Fruit fly (Drosophila melanogaster): ENCODE data around the gene mRpL38.

mRpL38 gene

dm6 chrX:14214505-14215449 lies 11.3 kb upstream of the mRpL38 start (continued):
- TF ChIP-seq CG13287 (GFP tag; IDR thresholded peaks at IDR 0.05; ENCODE audit: partially characterized antibody) = no peak
- TF ChIP-seq cad (GFP tag; optimal IDR thresholded peaks at IDR 0.05) = no peak
- no peak for TF ChIP-seq CG14667 (GFP tag; IDR thresholded peaks at IDR 0.05)
- TF ChIP-seq CG5953 (GFP tag; IDR thresholded peaks at IDR 0.05) = no peak
- TF ChIP-seq CG18764 (GFP tag; optimal IDR thresholded peaks at IDR 0.05) = no peak
- no peak for TF ChIP-seq nerfin-1 (tag; optimal IDR thresholded peaks at IDR 0.05)
- peak; percentile 13 for TF ChIP-seq Xbp1 (GFP tag; optimal IDR thresholded peaks at IDR 0.05)
- no peak for TF ChIP-seq CG9437 (GFP tag; optimal IDR thresholded peaks at IDR 0.05)
- TF ChIP-seq jigr1 (GFP tag; IDR thresholded peaks at IDR 0.05) = no peak
- no peak for TF ChIP-seq CG30020 (tag; optimal IDR thresholded peaks at IDR 0.05)
- peak; percentile 37; the same call in 1 of the 2 replicates for TF ChIP-seq ap (GFP tag; IDR thresholded peaks at IDR 0.05)
- no peak for TF ChIP-seq Dip3 (GFP tag; optimal IDR thresholded peaks at IDR 0.05)
- peak; percentile 42 for TF ChIP-seq CG1233 (GFP tag; optimal IDR thresholded peaks at IDR 0.05)
- TF ChIP-seq oc (tag; optimal IDR thresholded peaks at IDR 0.05) = no peak
- no peak for TF ChIP-seq zfh2 (GFP tag; optimal IDR thresholded peaks at IDR 0.05)
- TF ChIP-seq gem (tag; optimal IDR thresholded peaks at IDR 0.05) = peak; percentile 69
- TF ChIP-seq HLH3B (GFP tag; IDR thresholded peaks at IDR 0.05) = no peak; the same call in 1 of the 2 replicates
- no peak for TF ChIP-seq kay (GFP tag; optimal IDR thresholded peaks at IDR 0.05)
- TF ChIP-seq CG12299 (tag; optimal IDR thresholded peaks at IDR 0.05) = no peak
- no peak for TF ChIP-seq twi (tag; optimal IDR thresholded peaks at IDR 0.05)
- TF ChIP-seq CG13624 (GFP tag; optimal IDR thresholded peaks at IDR 0.05) = peak; percentile 5
- TF ChIP-seq CG18262 (tag; optimal IDR thresholded peaks at IDR 0.05) = peak; percentile 34
- peak; percentile 24 for TF ChIP-seq CG13894 (tag; optimal IDR thresholded peaks at IDR 0.05)
- peak; percentile 70 for TF ChIP-seq CG32532 (GFP tag; IDR thresholded peaks at IDR 0.05)
- TF ChIP-seq ind (GFP tag; optimal IDR thresholded peaks at IDR 0.05) = peak; percentile 24
- TF ChIP-seq fu2 (GFP tag; optimal IDR thresholded peaks at IDR 0.05) = no peak
- peak; percentile 46 to 74 for TF ChIP-seq bsh (GFP tag; optimal IDR thresholded peaks at IDR 0.05)
- peak; percentile 77 for TF ChIP-seq Med (GFP tag)
- no peak for TF ChIP-seq tx (GFP tag; optimal IDR thresholded peaks at IDR 0.05)
- no peak for TF ChIP-seq az2 (GFP tag; optimal IDR thresholded peaks at IDR 0.05)
- no peak for TF ChIP-seq zen2 (GFP tag; IDR thresholded peaks at IDR 0.05; ENCODE audit: partially characterized antibody)
- peak; percentile 48 for TF ChIP-seq CG3847 (GFP tag; IDR thresholded peaks at IDR 0.05)
- TF ChIP-seq Atf6 (GFP tag; IDR thresholded peaks at IDR 0.05) = peak; percentile 47; the same call in 1 of the 2 replicates
- TF ChIP-seq gt (GFP tag; IDR thresholded peaks at IDR 0.05) = no peak
- TF ChIP-seq chinmo (GFP tag; IDR thresholded peaks at IDR 0.05; ENCODE audit: partially characterized antibody) = 0 out of 4 replicates have a peak, but pooled peaks have one; percentile 42
- TF ChIP-seq CG16779 (GFP tag; IDR thresholded peaks at IDR 0.05) = no peak
- peak; percentile 27 for TF ChIP-seq CG30403 (GFP tag; optimal IDR thresholded peaks at IDR 0.05)
- TF ChIP-seq Sox102F (GFP tag; optimal IDR thresholded peaks at IDR 0.05) = peak; percentile 35
- 0 out of 2 replicates have a peak, but pooled peaks have one; percentile 18 for TF ChIP-seq sob (GFP tag; IDR thresholded peaks at IDR 0.05)
- TF ChIP-seq crp (GFP tag; optimal IDR thresholded peaks at IDR 0.05) = no peak
- peak; percentile 47 for TF ChIP-seq CG17385 (GFP tag; optimal IDR thresholded peaks at IDR 0.05)
- TF ChIP-seq lab (GFP tag; optimal IDR thresholded peaks at IDR 0.05) = peak; percentile 72
- peak; percentile 69 for TF ChIP-seq slbo (GFP tag; IDR thresholded peaks at IDR 0.05)
- TF ChIP-seq unc-4 (GFP tag; IDR thresholded peaks at IDR 0.05; ENCODE audit: partially characterized antibody) = no peak
- TF ChIP-seq en (GFP tag; optimal IDR thresholded peaks at IDR 0.05) = no peak
- TF ChIP-seq CG3838 (GFP tag; optimal IDR thresholded peaks at IDR 0.05) = no peak
- peak; percentile 42 for TF ChIP-seq Dek (tag; optimal IDR thresholded peaks at IDR 0.05)
- peak; percentile 50 for TF ChIP-seq CG14014 (GFP tag; IDR thresholded peaks at IDR 0.05)
- TF ChIP-seq CG9609 (GFP tag; optimal IDR thresholded peaks at IDR 0.05) = no peak

All from whole organism, embryonic.